Fruit fly (Drosophila melanogaster): Measurements from ENCODE around the gene Pits.
"Not testable (repeated sequence)": the region's sequence is repeated elsewhere in the genome, so short reads cannot be mapped to it uniquely, and the experiment has no call there.

DNA sequence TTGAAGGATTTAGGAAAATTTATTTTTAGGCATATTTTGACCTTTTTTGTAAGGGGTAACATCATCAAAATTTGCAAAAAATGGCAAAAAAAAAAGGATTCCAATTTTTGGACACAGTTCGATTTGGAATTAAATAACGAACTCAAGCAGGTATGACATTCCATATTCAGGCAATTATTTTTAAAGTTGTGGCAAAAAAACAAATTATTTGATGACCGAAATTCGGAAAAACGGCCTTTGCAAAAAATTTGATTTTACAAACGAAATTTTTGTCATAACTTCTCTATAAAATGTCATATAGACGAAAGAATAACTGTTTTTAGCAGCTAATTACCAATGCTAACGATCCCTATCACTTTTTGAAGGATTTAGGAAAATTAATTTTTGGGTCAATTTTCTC lies 37.8 kb downstream of the Pits start:
- not testable (repeated sequence) for TF ChIP-seq sage (GFP tag; optimal IDR thresholded peaks at IDR 0.05); h (GFP tag; optimal IDR thresholded peaks at IDR 0.05); lola (GFP tag; optimal IDR thresholded peaks at IDR 0.05); Myc (optimal IDR thresholded peaks at IDR 0.05); foxo (GFP tag; optimal IDR thresholded peaks at IDR 0.05); psq (GFP tag; optimal IDR thresholded peaks at IDR 0.05); Jra (GFP tag; optimal IDR thresholded peaks at IDR 0.05); dl (GFP tag; optimal IDR thresholded peaks at IDR 0.05; ENCODE audit: insufficient read depth in 1 of 2, partially characterized antibody in 2 of 2)
- TF ChIP-seq Dfd (GFP tag; optimal IDR thresholded peaks at IDR 0.05), result peak; percentile 93
